Worm (Caenorhabditis elegans) whole organism, late embryonic: Measurements from ENCODE around the gene srh-141.

Experiments
- K02D7.2 ChIP-seq: sonication (generic microtip); optimal IDR thresholded peaks from 2 replicates; lab custom pipeline; 2017; ENCODE audit warnings: mild to moderate bottlenecking, missing genetic modification characterization, missing compliant biosample characterization
- T23F11.4 ChIP-seq: fragments of 200-800 bp; sonication (Bioruptor generic); optimal IDR thresholded peaks from 2 replicates; lab custom pipeline; 2018; ENCODE audit warnings: mild to moderate bottlenecking, missing genetic modification characterization, missing compliant biosample characterization
- ceh-18 ChIP-seq: sonication (generic microtip); optimal IDR thresholded peaks from 2 replicates; lab custom pipeline; 2016; ENCODE audit warnings: missing genetic modification characterization, missing compliant biosample characterization
- dmd-4 ChIP-seq: sonication (generic microtip); optimal IDR thresholded peaks from 2 replicates; lab custom pipeline; 2016; ENCODE audit warnings: borderline replicate concordance, missing genetic modification characterization, missing compliant biosample characterization
- elt-4 ChIP-seq: sonication (generic microtip); optimal IDR thresholded peaks from 2 replicates; lab custom pipeline; 2016; ENCODE audit warnings: missing genetic modification characterization, missing compliant biosample characterization
- eyg-1 ChIP-seq: sonication (generic microtip); optimal IDR thresholded peaks from 2 replicates; lab custom pipeline; 2016; ENCODE audit warnings: missing genotype, missing genetic modification characterization, missing compliant biosample characterization
- fkh-10 ChIP-seq: fragments of 150-350 bp; optimal IDR thresholded peaks from 2 replicates; lab custom pipeline; 2014; ENCODE audit warnings: missing biosample characterization, missing genetic modification reagents, missing genetic modification characterization
- lin-11 ChIP-seq: fragments of 200-800 bp; sonication (Bioruptor generic); optimal IDR thresholded peaks from 2 replicates; lab custom pipeline; 2018; ENCODE audit warnings: mild to moderate bottlenecking, missing genetic modification characterization, missing compliant biosample characterization
- madf-2 ChIP-seq: sonication (generic microtip); optimal IDR thresholded peaks from 2 replicates; lab custom pipeline; 2017; ENCODE audit warnings: missing genetic modification characterization, missing compliant biosample characterization
- nhr-11 ChIP-seq: fragments of 150-350 bp; optimal IDR thresholded peaks from 2 replicates; lab custom pipeline; 2014; ENCODE audit warnings: missing biosample characterization, missing genetic modification characterization
- pqm-1 ChIP-seq: sonication (generic microtip); optimal IDR thresholded peaks from 2 replicates; lab custom pipeline; 2016; ENCODE audit warnings: missing genetic modification characterization, missing compliant biosample characterization
- sox-2 ChIP-seq: fragments of 200-800 bp; sonication (Bioruptor generic); IDR thresholded peaks from 2 replicates; pipeline ENCODE4 v1.3.6; 2022; ENCODE audit warnings: missing genetic modification reagents, missing genetic modification characterization, missing compliant biosample characterization
- tbx-2 ChIP-seq: sonication (generic microtip); optimal IDR thresholded peaks from 2 replicates; lab custom pipeline; 2016; ENCODE audit warnings: missing genetic modification characterization, missing compliant biosample characterization
- unc-86 ChIP-seq: sonication (generic microtip); optimal IDR thresholded peaks from 2 replicates; lab custom pipeline; 2016; ENCODE audit warnings: missing genetic modification characterization, missing compliant biosample characterization

DNA sequence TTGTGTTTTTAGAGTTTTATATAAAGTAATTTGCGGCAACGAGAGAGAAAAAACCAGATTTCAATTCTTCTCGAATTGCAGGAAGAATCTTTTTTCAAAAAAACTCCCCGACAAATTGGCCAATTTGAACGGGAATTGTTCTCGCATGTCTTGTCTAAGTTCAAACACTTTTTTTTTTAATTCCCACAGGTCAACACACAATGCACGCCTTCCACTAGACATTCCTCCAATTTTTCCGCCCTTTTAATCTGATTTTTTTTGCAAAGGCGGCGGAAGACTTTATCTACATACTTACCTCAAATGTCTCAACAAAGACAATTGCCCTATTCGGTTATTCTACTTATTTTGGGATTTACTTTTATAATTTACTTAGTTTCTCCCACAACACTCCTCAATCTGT lies 36.1 kb upstream of the srh-141 start, which contains the start of gene F26D2.3:
- TF ChIP-seq fkh-10 (GFP tag; lab: Kevin White, UChicago) (no peak), tbx-2 (no peak), pqm-1 (tag; lab: Kevin White, UChicago) (no peak), nhr-11 (no peak), T23F11.4 (GFP tag; lab: Kevin White, UChicago) (no peak), elt-4 (tag; lab: Kevin White, UChicago) (no peak), lin-11 (no peak), madf-2 (no peak), ceh-18 (no peak), dmd-4 (tag; lab: Kevin White, UChicago) (no peak), unc-86 (tag; lab: Kevin White, UChicago) (no peak), sox-2 (GFP tag; lab: Robert Waterston, UW) (no peak), eyg-1 (tag; lab: Kevin White, UChicago) (no peak), K02D7.2 (tag; lab: Kevin White, UChicago) (no peak)
